Worm (Caenorhabditis elegans) whole organism, L3 larva: ENCODE data around the gene hse-5.

Experiments
- ceh-28 ChIP-seq: fragments of 150-350 bp; optimal IDR thresholded peaks from 2 replicates; lab custom pipeline; 2014; ENCODE audit warnings: missing biosample characterization, missing genetic modification reagents, missing genetic modification characterization
- ceh-82 ChIP-seq: fragments of 150-350 bp; optimal IDR thresholded peaks from 2 replicates; lab custom pipeline; 2014; ENCODE audit warnings: missing biosample characterization, missing genetic modification characterization
- fkh-10 ChIP-seq: sonication (generic microtip); optimal IDR thresholded peaks from 2 replicates; lab custom pipeline; 2017; ENCODE audit warnings: missing biosample characterization, missing genetic modification reagents, missing genetic modification characterization
- jun-1 ChIP-seq: fragments of 150-350 bp; optimal IDR thresholded peaks from 2 replicates; lab custom pipeline; 2014; ENCODE audit warnings: missing biosample characterization, missing genetic modification reagents, missing genetic modification characterization
- nhr-12 ChIP-seq: fragments of 150-350 bp; optimal IDR thresholded peaks from 2 replicates; lab custom pipeline; 2014; ENCODE audit warnings: missing biosample characterization, missing genetic modification characterization
- nhr-237 ChIP-seq: fragments of 150-350 bp; optimal IDR thresholded peaks from 2 replicates; lab custom pipeline; 2014; ENCODE audit warnings: missing biosample characterization, missing genetic modification characterization
- zag-1 ChIP-seq: fragments of 150-350 bp; optimal IDR thresholded peaks from 2 replicates; lab custom pipeline; 2014; ENCODE audit warnings: missing biosample characterization, missing genetic modification characterization

ce11 chrIII:4359900-4360299, 14.8 kb downstream of the hse-5 start:
- TF ChIP-seq nhr-237 (tag; lab: Kevin White, UChicago) (no peak), nhr-12 (tag; lab: Kevin White, UChicago) (no peak), ceh-28 (tag; lab: Kevin White, UChicago) (no peak), jun-1 (tag; lab: Kevin White, UChicago) (no peak), zag-1 (tag; lab: Kevin White, UChicago) (no peak), ceh-82 (no peak), fkh-10 (GFP tag; lab: Kevin White, UChicago) (no peak)
